Fruit fly (Drosophila melanogaster) whole organism, wandering third instar larva: Measurements from ENCODE around the gene CG11095.

Experiments
- dmrt93B ChIP-seq: fragments of 200-800 bp; sonication (Bioruptor generic); optimal IDR thresholded peaks from 2 replicates; lab custom pipeline; 2018; ENCODE audit warnings: missing biosample characterization, mild to moderate bottlenecking, missing genetic modification characterization
- dsf ChIP-seq: sonication (Bioruptor generic); optimal IDR thresholded peaks from 2 replicates; lab custom pipeline; 2016; ENCODE audit warnings: missing biosample characterization, missing genetic modification characterization, borderline replicate concordance
- rgr ChIP-seq: fragments of 200-800 bp; sonication (Bioruptor generic); optimal IDR thresholded peaks from 3 replicates; lab custom pipeline; 2016; ENCODE audit warnings: missing biosample characterization, mild to moderate bottlenecking, missing genetic modification characterization
- sage ChIP-seq: fragments of 200-800 bp; sonication (Bioruptor generic); optimal IDR thresholded peaks from 2 replicates; lab custom pipeline; 2016; ENCODE audit warnings: missing biosample characterization, mild to moderate bottlenecking, missing genetic modification characterization

- TF ChIP-seq dsf, result no peak
- TF ChIP-seq dmrt93B (GFP tag; lab: Kevin White, UChicago), result no peak
- TF ChIP-seq sage, result no peak
- TF ChIP-seq rgr (GFP tag; lab: Kevin White, UChicago), result no peak
Measured at dm6 chrX:13820310-13821038, 9.0 kb downstream of the CG11095 start.
